Worm (Caenorhabditis elegans) whole organism, L4/young adult: ENCODE results near the gene F47B8.1.
"Not testable (repeated sequence)": the region's sequence is repeated elsewhere in the genome, so short reads cannot be mapped to it uniquely, and the experiment has no call there.

Experiments
- W03F9.2 ChIP-seq: fragments of 150-350 bp; optimal IDR thresholded peaks from 2 replicates; lab custom pipeline; 2014; ENCODE audit warnings: missing biosample characterization, missing genetic modification characterization
- dao-5 ChIP-seq: sonication (generic microtip); optimal IDR thresholded peaks from 2 replicates; lab custom pipeline; 2016; ENCODE audit warnings: missing genotype, missing genetic modification characterization, moderate library complexity, missing compliant biosample characterization
- him-1 ChIP-seq: sonication (generic microtip); optimal IDR thresholded peaks from 2 replicates; lab custom pipeline; 2016; ENCODE audit warnings: missing genotype, missing genetic modification reagents, missing genetic modification characterization, missing compliant biosample characterization

- TF ChIP-seq dao-5, him-1, W03F9.2 (tag; lab: Kevin White, UChicago): not testable (repeated sequence)
These were observed 39.9 kb downstream of the F47B8.1 start, which contains the start of gene F40G12.7 for ce11 chrV:14274268-14274667.
